Worm (Caenorhabditis elegans): Measurements from ENCODE around the gene H25K10.2.

H25K10.2 gene

DNA sequence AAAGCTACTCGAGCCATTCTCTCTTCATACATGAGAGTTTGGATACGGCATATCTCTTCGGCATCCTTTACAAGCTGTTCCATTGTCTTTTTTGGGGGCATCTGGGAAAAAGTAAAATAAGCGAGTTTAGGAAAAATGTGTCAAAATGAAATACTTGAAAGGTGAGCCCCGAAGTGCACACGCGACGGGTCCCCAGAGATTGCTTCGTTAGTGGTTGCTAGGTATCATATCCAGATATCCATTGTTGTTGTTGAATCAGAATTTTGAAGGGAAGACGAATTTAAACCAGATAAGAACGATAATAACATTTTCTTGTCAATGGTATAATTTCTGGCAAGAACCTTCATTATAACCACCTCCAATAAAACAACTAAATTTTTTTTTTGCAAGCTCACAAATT, at the start of gene H25K10.2:
H25K10.2 (minus strand) TSS at position 101 of the 400 bp plus-strand sequence.
- TF ChIP-seq W03F9.2 (tag; optimal IDR thresholded peaks at IDR 0.05) (no peak), him-1 (tag; optimal IDR thresholded peaks at IDR 0.05) (no peak), dao-5 (tag; optimal IDR thresholded peaks at IDR 0.05) (no peak)

DNA sequence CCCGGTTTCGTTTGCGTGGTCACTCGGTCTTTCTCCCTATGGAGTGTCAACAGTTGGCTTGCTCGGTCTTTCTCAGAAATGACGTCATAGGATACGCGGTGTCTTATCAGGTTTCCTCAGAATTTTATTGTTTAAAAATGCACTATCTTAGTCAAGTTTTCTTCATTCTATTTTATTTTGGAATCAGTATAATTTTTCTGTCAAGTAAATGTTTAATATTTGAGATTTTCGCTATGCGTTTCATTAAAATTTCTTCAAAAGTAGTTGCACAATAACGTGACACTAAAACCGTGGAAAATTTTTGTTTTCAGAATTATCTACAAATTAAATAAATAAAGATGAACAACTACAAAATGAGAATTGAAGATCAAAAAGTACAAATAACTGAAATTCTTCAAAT, 46.5 kb upstream of the H25K10.2 start, which contains the start of gene hlh-31:
hlh-31 (plus strand) TSS at position 301 of the 400 bp plus-strand sequence.
- TF ChIP-seq dao-5 (tag; optimal IDR thresholded peaks at IDR 0.05) (no peak), W03F9.2 (tag; optimal IDR thresholded peaks at IDR 0.05) (no peak), him-1 (tag; optimal IDR thresholded peaks at IDR 0.05) (no peak)

DNA sequence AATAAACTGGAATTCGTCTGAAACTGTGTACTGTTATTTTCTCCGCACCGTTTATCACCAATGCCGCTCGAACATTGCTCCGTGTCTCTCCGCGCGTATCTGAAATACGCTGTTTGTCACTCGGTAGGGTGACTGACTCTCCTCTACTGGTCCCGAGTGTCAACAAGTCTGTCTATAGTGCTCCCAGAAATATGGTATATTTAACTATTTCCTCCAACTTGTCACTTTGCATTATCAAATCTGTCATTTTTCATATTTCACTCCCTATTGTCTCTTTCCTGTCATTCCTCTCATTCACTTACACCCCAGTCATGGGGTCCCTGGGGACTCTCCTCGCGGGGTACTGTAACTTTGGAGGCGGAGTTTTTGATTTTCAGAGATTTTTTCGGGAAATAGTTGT, 43.7 kb upstream of the H25K10.2 start, which contains the start of gene hlh-17:
hlh-17 (plus strand) TSS at position 301 of the 400 bp plus-strand sequence.
- TF ChIP-seq him-1 (tag; optimal IDR thresholded peaks at IDR 0.05) (no peak), dao-5 (tag; optimal IDR thresholded peaks at IDR 0.05) (no peak), W03F9.2 (tag; optimal IDR thresholded peaks at IDR 0.05) (no peak)

DNA sequence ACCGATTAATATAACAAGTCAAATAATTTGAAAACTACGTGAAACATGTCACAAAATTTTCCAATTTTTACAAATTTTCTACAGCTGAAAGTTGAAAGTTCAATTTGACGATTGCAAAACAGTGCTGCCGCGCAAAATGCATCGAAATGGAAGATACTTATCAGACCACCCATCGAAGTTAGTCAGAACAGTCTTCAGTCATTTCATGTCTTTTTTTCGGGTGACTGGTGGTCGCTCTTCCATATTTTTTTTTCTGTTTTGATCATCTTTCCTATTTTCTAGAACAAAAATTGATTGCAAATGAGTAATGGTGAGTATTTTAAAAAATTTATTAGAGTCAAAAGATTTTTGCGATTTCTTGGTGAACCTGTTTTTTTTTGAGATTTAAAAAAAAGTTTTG, 36.3 kb upstream of the H25K10.2 start, which contains the start of gene F38C2.1:
F38C2.1 (plus strand) TSS at position 301 of the 400 bp plus-strand sequence.
- TF ChIP-seq W03F9.2 (tag; optimal IDR thresholded peaks at IDR 0.05) (no peak), dao-5 (tag; optimal IDR thresholded peaks at IDR 0.05) (no peak), him-1 (tag; optimal IDR thresholded peaks at IDR 0.05) (no peak)

DNA sequence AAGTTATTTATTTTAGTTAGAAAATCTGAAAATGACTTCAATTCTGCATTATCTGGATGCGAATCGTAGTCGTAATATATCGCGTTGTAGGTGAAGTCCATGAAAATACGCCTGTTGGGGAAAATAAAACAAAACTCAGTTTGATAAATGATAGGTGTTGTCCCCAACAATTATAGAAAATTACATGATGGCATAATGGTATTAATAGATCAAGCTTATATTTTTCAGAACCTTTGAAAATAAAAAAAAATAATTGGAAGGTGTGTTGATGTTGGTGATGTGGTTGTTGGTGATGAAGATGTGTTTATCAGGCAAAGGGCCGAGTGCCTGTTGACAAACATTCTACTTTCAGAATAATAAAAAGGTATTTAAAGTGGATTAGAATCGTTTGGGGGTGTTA, 27.7 kb upstream of the H25K10.2 start, which contains the start of gene srw-61:
srw-61 (minus strand) TSS at position 101 of the 400 bp plus-strand sequence.
- no peak for TF ChIP-seq dao-5 (tag; optimal IDR thresholded peaks at IDR 0.05)
- TF ChIP-seq W03F9.2 (tag; optimal IDR thresholded peaks at IDR 0.05), result no peak
- TF ChIP-seq him-1 (tag; optimal IDR thresholded peaks at IDR 0.05), result no peak

DNA sequence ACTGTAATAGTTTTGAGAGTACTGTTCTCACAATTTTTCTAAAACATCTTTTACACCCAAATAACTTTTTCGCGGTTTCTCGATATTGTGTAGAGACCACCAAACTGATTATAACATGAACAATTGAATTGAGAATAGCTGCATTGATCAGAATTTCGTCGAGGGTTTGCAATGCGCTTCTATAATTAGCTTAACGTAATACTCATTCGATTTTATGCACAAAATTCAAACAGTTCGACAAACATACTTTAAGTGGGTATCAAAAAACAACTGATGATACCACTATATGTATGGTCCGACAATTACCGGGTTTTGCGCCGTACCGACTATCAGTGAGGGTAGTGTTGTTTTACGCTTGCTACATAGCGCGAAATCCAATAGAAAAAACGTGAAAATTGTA, 26.0 kb upstream of the H25K10.2 start:
- no peak for TF ChIP-seq W03F9.2 (tag; optimal IDR thresholded peaks at IDR 0.05)
- TF ChIP-seq dao-5 (tag; optimal IDR thresholded peaks at IDR 0.05), result no peak
- no peak for TF ChIP-seq him-1 (tag; optimal IDR thresholded peaks at IDR 0.05)

DNA sequence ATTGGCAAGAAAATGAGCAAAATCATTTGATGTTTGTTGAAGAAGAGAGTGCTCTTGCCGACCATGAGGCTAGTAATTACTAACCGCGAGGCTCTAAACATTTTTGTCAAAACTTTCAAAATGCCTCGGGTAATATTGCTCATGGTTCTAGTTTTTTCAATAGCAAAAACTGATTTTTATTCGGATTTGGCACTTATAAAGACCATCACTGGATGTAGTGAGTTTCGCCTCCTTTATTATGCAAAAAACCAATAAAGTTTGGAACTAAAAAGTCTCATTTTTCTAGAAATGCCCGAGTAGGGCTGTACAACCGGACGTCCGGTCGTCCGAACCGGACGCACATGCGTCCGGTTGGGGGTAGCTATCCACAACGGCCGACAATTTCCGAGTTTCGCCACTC, 22.2 kb upstream of the H25K10.2 start, which contains the start of the genes hpa-1 and irld-39:
hpa-1 (minus strand) TSS at position 101 of the 400 bp plus-strand sequence.
irld-39 (plus strand) TSS at position 121 of the 400 bp plus-strand sequence.
- no peak for TF ChIP-seq him-1 (tag; optimal IDR thresholded peaks at IDR 0.05)
- TF ChIP-seq W03F9.2 (tag; optimal IDR thresholded peaks at IDR 0.05), result no peak
- TF ChIP-seq dao-5 (tag; optimal IDR thresholded peaks at IDR 0.05), result no peak

DNA sequence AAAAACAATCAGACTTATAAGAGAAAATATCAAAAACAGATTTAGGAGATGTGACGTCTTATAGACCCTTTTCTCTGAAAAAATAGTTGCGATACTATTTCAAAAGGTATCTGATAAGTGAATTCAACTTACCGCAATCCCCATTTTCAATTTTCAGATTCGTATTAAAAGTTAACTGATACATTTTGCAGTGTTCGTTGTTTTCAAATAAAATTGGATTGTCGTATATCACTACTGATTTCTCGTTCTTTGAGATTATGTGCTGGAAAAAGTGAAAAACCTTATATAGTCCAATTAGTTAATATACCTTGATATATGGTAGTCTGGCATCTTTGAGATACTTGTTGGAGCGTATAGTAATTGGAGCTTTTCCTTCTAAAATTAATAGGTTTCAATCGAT, 19.7 kb upstream of the H25K10.2 start:
- TF ChIP-seq dao-5 (tag; optimal IDR thresholded peaks at IDR 0.05) (no peak), him-1 (tag; optimal IDR thresholded peaks at IDR 0.05) (no peak), W03F9.2 (tag; optimal IDR thresholded peaks at IDR 0.05) (no peak)

DNA sequence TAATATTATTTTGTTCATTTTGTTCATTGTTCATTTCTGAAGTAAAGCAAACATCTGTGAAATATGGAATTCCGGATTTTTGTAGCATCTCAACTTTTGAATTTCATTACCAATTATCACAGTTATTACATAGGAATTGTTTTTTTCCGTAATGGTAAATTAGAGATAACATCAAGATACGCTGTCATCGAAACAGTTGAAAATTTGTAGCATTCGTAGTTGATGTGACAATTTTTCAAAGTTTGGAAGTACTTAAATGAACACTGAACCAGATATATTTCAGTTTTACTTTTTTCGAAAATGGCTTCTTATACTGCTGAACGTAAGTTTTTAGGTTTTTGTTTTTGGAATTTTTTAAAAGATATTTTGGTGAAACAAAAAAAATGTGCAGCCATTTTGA, 14.9 kb upstream of the H25K10.2 start, which contains the start of gene H25K10.4:
H25K10.4 (plus strand) TSS at position 301 of the 400 bp plus-strand sequence.
- TF ChIP-seq W03F9.2 (tag; optimal IDR thresholded peaks at IDR 0.05), result no peak
- TF ChIP-seq him-1 (tag; optimal IDR thresholded peaks at IDR 0.05), result no peak
- TF ChIP-seq dao-5 (tag; optimal IDR thresholded peaks at IDR 0.05), result no peak

DNA sequence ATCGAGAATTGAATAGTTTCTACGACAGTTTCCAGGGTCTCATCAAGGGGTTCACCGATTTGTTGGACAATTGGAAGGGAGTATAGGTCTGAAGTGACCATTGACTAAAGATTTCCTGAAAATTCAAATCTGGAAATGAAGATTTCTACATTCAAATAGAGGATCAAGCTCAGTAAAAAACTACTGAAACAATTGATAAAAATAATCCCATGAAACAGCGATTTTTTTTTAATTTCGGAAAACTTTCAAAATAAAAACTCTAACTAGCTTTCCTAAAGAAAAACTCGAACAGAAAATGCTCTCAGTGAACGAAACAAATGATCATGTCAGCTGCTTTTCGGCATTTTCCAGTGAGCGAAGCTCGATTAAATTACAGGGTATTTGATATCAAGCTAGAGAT, 10.7 kb upstream of the H25K10.2 start, which contains the start of gene srv-11:
srv-11 (minus strand) TSS at position 101 of the 400 bp plus-strand sequence.
- TF ChIP-seq dao-5 (tag; optimal IDR thresholded peaks at IDR 0.05), result no peak
- TF ChIP-seq him-1 (tag; optimal IDR thresholded peaks at IDR 0.05), result no peak
- no peak for TF ChIP-seq W03F9.2 (tag; optimal IDR thresholded peaks at IDR 0.05)

DNA sequence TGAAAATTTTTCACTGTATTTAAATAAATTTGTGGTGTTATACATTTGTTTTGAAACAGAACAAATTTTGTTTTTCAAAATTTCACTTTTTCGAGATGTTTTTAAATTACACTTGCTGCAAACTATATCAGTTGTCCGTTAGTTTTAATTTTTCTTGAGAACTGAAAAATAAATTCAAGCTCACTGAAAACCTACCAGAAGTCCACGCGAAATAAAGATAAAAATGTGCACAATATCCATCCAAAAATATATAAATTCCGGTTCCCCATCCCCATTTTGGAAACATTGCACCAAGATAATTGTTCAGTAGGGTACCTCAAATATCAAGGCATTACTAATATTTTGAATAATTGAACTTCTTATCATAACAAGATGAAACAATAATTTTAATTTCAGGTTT, 9.9 kb upstream of the H25K10.2 start:
- TF ChIP-seq him-1 (tag; optimal IDR thresholded peaks at IDR 0.05) (no peak), W03F9.2 (tag; optimal IDR thresholded peaks at IDR 0.05) (no peak), dao-5 (tag; optimal IDR thresholded peaks at IDR 0.05) (no peak)

DNA sequence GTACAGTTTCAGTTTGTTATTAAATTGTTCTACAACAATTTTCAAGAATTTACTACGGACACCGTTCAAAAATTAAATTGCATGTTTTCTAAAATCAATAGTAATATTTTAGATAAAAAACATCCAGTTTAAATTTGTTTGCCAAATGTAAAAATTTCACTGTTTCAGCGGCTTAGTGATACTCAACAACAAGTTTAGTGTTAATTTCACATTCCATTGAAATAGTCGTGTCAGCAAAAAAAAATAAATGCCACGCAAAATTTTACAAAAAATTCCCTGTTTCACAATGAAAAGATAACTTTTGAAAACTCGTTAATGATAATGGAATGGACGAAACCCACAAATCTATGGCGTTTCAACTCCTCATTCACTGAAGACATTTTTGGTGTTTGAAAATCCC, 5.4 kb upstream of the H25K10.2 start:
- TF ChIP-seq W03F9.2 (tag; optimal IDR thresholded peaks at IDR 0.05), result no peak
- no peak for TF ChIP-seq him-1 (tag; optimal IDR thresholded peaks at IDR 0.05)
- TF ChIP-seq dao-5 (tag; optimal IDR thresholded peaks at IDR 0.05), result no peak

DNA sequence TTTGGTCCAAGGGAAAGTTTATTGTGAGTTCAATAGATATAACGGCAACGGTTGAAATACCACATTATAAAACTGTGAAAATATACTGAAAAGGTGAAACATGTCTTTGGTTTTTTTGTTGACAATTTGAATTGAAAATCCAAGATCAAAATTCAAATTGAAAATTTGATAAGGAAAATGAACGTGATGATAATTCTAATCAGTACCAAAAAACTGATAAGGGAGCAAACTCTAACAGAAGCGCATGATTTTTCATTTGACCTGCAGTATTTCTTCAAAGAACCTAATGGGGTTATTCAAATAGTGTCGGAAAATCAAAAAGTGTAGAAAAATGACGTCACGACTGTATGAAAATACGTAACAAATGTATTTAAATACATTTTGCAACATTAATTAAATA, 7.4 kb downstream of the H25K10.2 start:
- TF ChIP-seq him-1 (tag; optimal IDR thresholded peaks at IDR 0.05) (no peak), dao-5 (tag; optimal IDR thresholded peaks at IDR 0.05) (no peak), W03F9.2 (tag; optimal IDR thresholded peaks at IDR 0.05) (no peak)

DNA sequence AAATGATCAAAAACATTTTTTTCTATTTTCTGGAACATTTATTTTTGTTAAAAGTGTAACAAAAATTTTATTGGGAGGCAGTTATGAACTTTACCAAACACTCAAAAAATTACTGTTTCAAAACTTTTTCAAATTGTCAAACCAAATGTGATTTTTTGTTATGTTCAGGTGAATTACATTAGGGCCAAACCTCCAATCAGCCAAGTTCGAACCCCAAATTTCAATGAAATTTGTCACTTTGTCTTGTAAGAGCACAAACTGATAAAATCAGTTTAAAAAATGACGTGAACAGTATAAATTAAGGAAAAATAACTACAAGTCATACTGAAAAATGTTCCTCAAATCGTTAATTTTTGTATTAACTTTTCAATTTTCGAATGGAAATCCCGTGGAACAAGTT, 8.7 kb downstream of the H25K10.2 start, which contains the start of gene H25K10.1:
H25K10.1 (plus strand) TSS at position 301 of the 400 bp plus-strand sequence.
- TF ChIP-seq dao-5 (tag; optimal IDR thresholded peaks at IDR 0.05) (no peak), W03F9.2 (tag; optimal IDR thresholded peaks at IDR 0.05) (no peak), him-1 (tag; optimal IDR thresholded peaks at IDR 0.05) (no peak)

DNA sequence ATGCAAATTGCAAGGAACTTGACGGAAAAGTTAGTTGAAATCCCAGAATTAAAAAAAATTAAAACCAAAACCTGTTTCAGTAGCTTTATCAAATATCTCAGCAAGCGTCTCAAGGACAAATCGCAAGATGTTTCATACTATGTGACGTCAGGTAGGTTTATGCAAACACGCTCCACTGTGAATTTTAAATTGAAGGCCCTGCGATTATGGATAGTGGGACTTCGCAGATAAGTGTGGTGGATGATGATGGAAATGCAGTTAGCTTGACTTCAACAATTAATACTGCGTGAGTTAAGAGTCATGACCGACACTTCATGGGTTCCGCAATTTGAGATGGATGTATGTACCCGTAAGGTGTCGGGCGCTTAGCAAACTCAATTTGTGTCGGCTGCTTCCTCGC, 11.0 kb downstream of the H25K10.2 start:
- TF ChIP-seq dao-5 (tag; optimal IDR thresholded peaks at IDR 0.05) (no peak), him-1 (tag; optimal IDR thresholded peaks at IDR 0.05) (no peak), W03F9.2 (tag; optimal IDR thresholded peaks at IDR 0.05) (no peak)

All from whole organism, L4/young adult.